Fruit fly (Drosophila melanogaster): Measurements from ENCODE around the gene CG13708.

The CG13708 gene

dm6 chr3L:4825584-4825983 is 7.8 kb downstream of the CG13708 start, which contains the start of the genes Dhc64C and LeuRS-m (continued):
- TF ChIP-seq pho (GFP tag; optimal IDR thresholded peaks at IDR 0.05) (peak; percentile 41), dm (GFP tag; optimal IDR thresholded peaks at IDR 0.05) (peak; percentile 29), CG6272 (GFP tag; IDR thresholded peaks at IDR 0.05) (no peak), mam (GFP tag; optimal IDR thresholded peaks at IDR 0.05) (peak; percentile 52), Blimp-1 (GFP tag; optimal IDR thresholded peaks at IDR 0.05) (peak; percentile 72), CG5180 (GFP tag; optimal IDR thresholded peaks at IDR 0.05) (no peak), Dll (GFP tag; IDR thresholded peaks at IDR 0.05; ENCODE audit: partially characterized antibody) (peak; percentile 50; the same call in 2 of the 4 replicates), Atf3 (GFP tag; optimal IDR thresholded peaks at IDR 0.05) (peak; percentile 62), Bdp1 (GFP tag; optimal IDR thresholded peaks at IDR 0.05) (peak; percentile 2), Hmr (GFP tag; optimal IDR thresholded peaks at IDR 0.05) (peak; percentile 62), bbx (GFP tag; IDR thresholded peaks at IDR 0.05; ENCODE audit: partially characterized antibody) (peak; percentile 72), Deaf1 (tag; optimal IDR thresholded peaks at IDR 0.05) (no peak), Dad (GFP tag; optimal IDR thresholded peaks at IDR 0.05) (peak; percentile 18), da (GFP tag; optimal IDR thresholded peaks at IDR 0.05) (peak; percentile 29), ci (GFP tag; IDR thresholded peaks at IDR 0.05) (peak; percentile 47; the same call in 1 of the 3 replicates), HLH54F (GFP tag; optimal IDR thresholded peaks at IDR 0.05) (peak; percentile 48), mirr (GFP tag; optimal IDR thresholded peaks at IDR 0.05) (peak; percentile 22), phol (tag; optimal IDR thresholded peaks at IDR 0.05) (peak; percentile 19), D19A (tag; optimal IDR thresholded peaks at IDR 0.05) (peak; percentile 81), CG32772 (GFP tag; IDR thresholded peaks at IDR 0.05) (peak; percentile 54; the same call in 1 of the 2 replicates), Myb (GFP tag; optimal IDR thresholded peaks at IDR 0.05) (peak; percentile 63), Bteb2 (GFP tag; optimal IDR thresholded peaks at IDR 0.05) (peak; percentile 18), CG15011 (GFP tag; optimal IDR thresholded peaks at IDR 0.05) (no peak), Mes4 (GFP tag; optimal IDR thresholded peaks at IDR 0.05) (peak; percentile 33), CG12942 (GFP tag; optimal IDR thresholded peaks at IDR 0.05) (peak; percentile 3), Dp (GFP tag; optimal IDR thresholded peaks at IDR 0.05) (peak; percentile 91), CG2120 (GFP tag; optimal IDR thresholded peaks at IDR 0.05) (peak; percentile 54), CG6689 (GFP tag; IDR thresholded peaks at IDR 0.05) (no peak), lov (optimal IDR thresholded peaks at IDR 0.05) (no peak), lov (GFP tag; IDR thresholded peaks at IDR 0.05) (0 out of 3 replicates have a peak, but pooled peaks have one; percentile 71), CG10147 (GFP tag; optimal IDR thresholded peaks at IDR 0.05) (peak; percentile 23), Elba2 (GFP tag; optimal IDR thresholded peaks at IDR 0.05) (peak; percentile 77), E2f2 (GFP tag; IDR thresholded peaks at IDR 0.05) (peak; percentile 86), eyg (GFP tag; optimal IDR thresholded peaks at IDR 0.05) (peak; percentile 28), caup (GFP tag; optimal IDR thresholded peaks at IDR 0.05; ENCODE audit: severe bottlenecking) (no peak), Adf1 (GFP tag; IDR thresholded peaks at IDR 0.05) (no peak), CG30403 (GFP tag; optimal IDR thresholded peaks at IDR 0.05) (peak; percentile 27), dpn (GFP tag; optimal IDR thresholded peaks at IDR 0.05) (peak; percentile 42 to 67), CG17912 (GFP tag; optimal IDR thresholded peaks at IDR 0.05) (peak; percentile 9), CG9932 (GFP tag; IDR thresholded peaks at IDR 0.05) (peak; percentile 69), BEAF-32 (GFP tag; optimal IDR thresholded peaks at IDR 0.05) (peak; percentile 67), Stat92E (GFP tag; optimal IDR thresholded peaks at IDR 0.05) (peak in 1 of 3 experiments; percentile 13), Ets97D (GFP tag; optimal IDR thresholded peaks at IDR 0.05) (peak; percentile 91), D (optimal IDR thresholded peaks at IDR 0.05) (no peak), D (GFP tag; optimal IDR thresholded peaks at IDR 0.05) (no peak), Scr (GFP tag; IDR thresholded peaks at IDR 0.05; ENCODE audit: partially characterized antibody) (peak; percentile 51), CG2712 (tag; optimal IDR thresholded peaks at IDR 0.05) (no peak), shn (GFP tag; optimal IDR thresholded peaks at IDR 0.05) (peak; percentile 52), CG4617 (GFP tag; optimal IDR thresholded peaks at IDR 0.05; ENCODE audit: borderline replicate concordance) (peak; percentile 69), az2 (GFP tag; optimal IDR thresholded peaks at IDR 0.05) (peak; percentile 7), MBD-R2 (GFP tag; IDR thresholded peaks at IDR 0.05) (peak; percentile 98)
